Fruit fly (Drosophila melanogaster): ENCODE results near the gene CG15136.

CG15136 gene

dm6 chr2L:17014600-17014999 lies 33.5 kb downstream of the CG15136 start, which contains the start of gene CG6304:
Gene CG6304, minus strand, starts transcription at chr2L:17014700.
- no peak for TF ChIP-seq foxo (GFP tag; optimal IDR thresholded peaks at IDR 0.05)
- no peak for TF ChIP-seq br (GFP tag; optimal IDR thresholded peaks at IDR 0.05)
- no peak for TF ChIP-seq h (GFP tag; optimal IDR thresholded peaks at IDR 0.05)
- no peak for TF ChIP-seq Vsx2 (GFP tag; optimal IDR thresholded peaks at IDR 0.05; ENCODE audit: partially characterized antibody)
